Fruit fly (Drosophila melanogaster) whole organism, adult: Measurements from ENCODE around the gene ncd.

Experiments
- CG11617 ChIP-seq: fragments of 200-800 bp; sonication (Bioruptor generic); optimal IDR thresholded peaks from 2 replicates; lab custom pipeline; 2017; ENCODE audit warnings: mild to moderate bottlenecking, missing biosample characterization, missing genetic modification reagents, missing genetic modification characterization
- CG12768 ChIP-seq: fragments of 200-800 bp; sonication (Bioruptor generic); optimal IDR thresholded peaks from 2 replicates; lab custom pipeline; 2017; ENCODE audit warnings: missing biosample characterization, missing genetic modification characterization, mild to moderate bottlenecking, moderate library complexity, missing genetic modification reagents
- CG14711 ChIP-seq: fragments of 200-800 bp; sonication (Bioruptor generic); optimal IDR thresholded peaks from 2 replicates; lab custom pipeline; 2018; ENCODE audit warnings: missing biosample characterization, mild to moderate bottlenecking, missing genetic modification characterization, moderate library complexity
- CG1620 ChIP-seq: fragments of 200-800 bp; sonication (Bioruptor generic); optimal IDR thresholded peaks from 2 replicates; lab custom pipeline; 2016; ENCODE audit warnings: missing biosample characterization, missing genetic modification characterization
- CG33017 ChIP-seq: fragments of 200-800 bp; sonication (Bioruptor generic); optimal IDR thresholded peaks from 2 replicates; lab custom pipeline; 2018; ENCODE audit warnings: missing biosample characterization, mild to moderate bottlenecking, missing genetic modification characterization, moderate library complexity
- CG5204 ChIP-seq: fragments of 200-800 bp; sonication (Bioruptor generic); optimal IDR thresholded peaks from 2 replicates; lab custom pipeline; 2016; ENCODE audit warnings: missing biosample characterization, missing genetic modification characterization
- CG7045 ChIP-seq: fragments of 200-800 bp; sonication (Bioruptor generic); optimal IDR thresholded peaks from 2 replicates; lab custom pipeline; 2017; ENCODE audit warnings: missing biosample characterization, mild to moderate bottlenecking, missing genetic modification characterization
- CG7101 ChIP-seq: fragments of 200-800 bp; sonication (Bioruptor generic); optimal IDR thresholded peaks from 2 replicates; lab custom pipeline; 2018; ENCODE audit warnings: missing biosample characterization, mild to moderate bottlenecking, missing genetic modification characterization, moderate library complexity
- Clk ChIP-seq: fragments of 200-800 bp; sonication (Bioruptor generic); optimal IDR thresholded peaks from 2 replicates; lab custom pipeline; 2017; ENCODE audit warnings: missing biosample characterization, missing genetic modification characterization
- Crg-1 ChIP-seq: fragments of 200-800 bp; sonication (Bioruptor generic); optimal IDR thresholded peaks from 2 replicates; lab custom pipeline; 2016; ENCODE audit warnings: missing biosample characterization, missing genetic modification characterization
- Hr96 ChIP-seq: fragments of 200-800 bp; sonication (Bioruptor generic); optimal IDR thresholded peaks from 2 replicates; lab custom pipeline; 2016; ENCODE audit warnings: missing biosample characterization, missing genetic modification characterization
- Mnt ChIP-seq: fragments of 200-800 bp; sonication (Bioruptor generic); optimal IDR thresholded peaks from 2 replicates; lab custom pipeline; 2016; ENCODE audit warnings: missing biosample characterization, mild to moderate bottlenecking, missing genetic modification characterization
- bab1 ChIP-seq: fragments of 200-800 bp; sonication (Bioruptor generic); optimal IDR thresholded peaks from 3 replicates; lab custom pipeline; 2019; ENCODE audit warnings: missing biosample characterization, mild to moderate bottlenecking, missing genetic modification characterization, moderate library complexity
- cic ChIP-seq: fragments of 200-800 bp; sonication (Bioruptor generic); optimal IDR thresholded peaks from 2 replicates; lab custom pipeline; 2017; ENCODE audit warnings: missing biosample characterization, mild to moderate bottlenecking, missing genetic modification characterization, moderate library complexity
- cnc ChIP-seq, 2 experiments: fragments of >200 bp; optimal IDR thresholded peaks; 2 replicates each; lab custom pipeline; 2017
- kay ChIP-seq: fragments of 200-800 bp; sonication (Bioruptor generic); peaks from one replicate; lab custom pipeline; 2016; ENCODE audit warnings: missing biosample characterization, missing genetic modification characterization, borderline replicate concordance
- ovo ChIP-seq: fragments of 200-800 bp; sonication (Bioruptor generic); optimal IDR thresholded peaks from 2 replicates; lab custom pipeline; 2016; ENCODE audit warnings: missing biosample characterization, missing genetic modification characterization
- pad ChIP-seq: fragments of 200-800 bp; sonication (Bioruptor generic); optimal IDR thresholded peaks from 3 replicates; lab custom pipeline; 2017; ENCODE audit warnings: missing biosample characterization, missing genetic modification characterization, mild to moderate bottlenecking, moderate library complexity, missing genetic modification reagents
- tj ChIP-seq: fragments of 200-800 bp; sonication (Bioruptor generic); optimal IDR thresholded peaks from 3 replicates; lab custom pipeline; 2017; ENCODE audit warnings: missing biosample characterization, mild to moderate bottlenecking, missing genetic modification characterization, moderate library complexity
- toe ChIP-seq: fragments of 200-800 bp; sonication (Bioruptor generic); optimal IDR thresholded peaks from 2 replicates; lab custom pipeline; 2016; ENCODE audit warnings: missing biosample characterization, missing genetic modification characterization

The ncd gene

dm6 chr3R:29767236-29767635, 39.7 kb downstream of the ncd start:
- TF ChIP-seq Mnt (GFP tag; lab: Kevin White, UChicago) (no peak), ovo (no peak), CG14711 (tag; lab: Kevin White, UChicago) (no peak), CG11617 (GFP tag; lab: Kevin White, UChicago) (no peak), tj (no peak), CG7101 (no peak)

- TF ChIP-seq ovo = no peak
- peak; percentile 53 for TF ChIP-seq kay (GFP tag; lab: Kevin White, UChicago)
- TF ChIP-seq Hr96 (GFP tag; lab: Kevin White, UChicago) = peak; percentile 2
- peak; percentile 60 for TF ChIP-seq CG12768 (GFP tag; lab: Kevin White, UChicago)
Observed at dm6 chr3R:29765267-29766095, 41.4 kb downstream of the ncd start, which contains the start of gene kay. Gene kay, plus strand, starts transcription at chr3R:29765995.

dm6 chr3R:29764249-29765042, 42.5 kb downstream of the ncd start:
- TF ChIP-seq CG1620 (GFP tag; lab: Kevin White, UChicago) (no peak), tj (peak; percentile 76), kay (GFP tag; lab: Kevin White, UChicago) (peak; percentile 59), CG12768 (GFP tag; lab: Kevin White, UChicago) (peak; percentile 31), CG5204 (no peak)

DNA sequence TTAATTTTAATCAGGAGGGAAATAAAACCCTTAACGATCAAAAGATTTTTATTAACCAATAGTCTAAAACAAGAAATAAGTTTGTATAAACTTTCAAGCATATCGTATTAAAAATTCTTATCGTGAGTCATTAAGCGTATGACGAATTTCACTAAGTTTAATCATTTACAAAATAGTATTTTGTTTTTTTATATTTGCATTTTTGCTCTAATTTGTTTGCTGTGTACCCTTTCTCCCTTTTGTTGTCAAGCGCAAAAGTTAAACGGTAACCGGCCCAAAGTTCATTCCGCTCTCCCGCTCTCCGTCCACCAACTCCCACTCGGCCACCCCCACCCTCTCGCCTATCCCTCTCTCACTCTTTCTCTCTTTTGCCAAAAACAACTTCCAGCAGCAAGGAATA, 43.1 kb downstream of the ncd start:
- no peak for TF ChIP-seq CG5204
- no peak for TF ChIP-seq cic (GFP tag; lab: Kevin White, UChicago)
- no peak for TF ChIP-seq CG12768 (GFP tag; lab: Kevin White, UChicago)

DNA sequence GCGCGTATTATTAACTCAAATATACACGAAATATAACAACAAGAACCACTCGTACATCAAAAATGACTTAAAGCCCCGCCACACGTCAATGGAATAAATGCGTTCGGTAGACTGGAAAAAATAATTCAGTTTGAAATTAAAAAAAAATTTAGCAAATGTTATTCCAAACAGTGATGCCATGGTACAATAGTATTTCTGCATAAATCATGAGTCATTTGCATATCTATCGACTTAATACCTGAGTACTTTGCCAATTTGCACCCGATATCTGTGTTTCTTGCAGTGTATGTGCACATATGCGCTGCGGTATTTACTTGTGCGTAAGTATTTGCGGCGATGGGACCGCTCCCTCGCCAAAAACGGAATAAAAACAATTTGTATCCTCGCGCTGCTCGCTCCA, 43.8 kb downstream of the ncd start:
- TF ChIP-seq tj (no peak), Mnt (GFP tag; lab: Kevin White, UChicago) (no peak), cic (GFP tag; lab: Kevin White, UChicago) (no peak), CG7045 (no peak), bab1 (GFP tag; lab: Kevin White, UChicago) (no peak), ovo (no peak)

DNA sequence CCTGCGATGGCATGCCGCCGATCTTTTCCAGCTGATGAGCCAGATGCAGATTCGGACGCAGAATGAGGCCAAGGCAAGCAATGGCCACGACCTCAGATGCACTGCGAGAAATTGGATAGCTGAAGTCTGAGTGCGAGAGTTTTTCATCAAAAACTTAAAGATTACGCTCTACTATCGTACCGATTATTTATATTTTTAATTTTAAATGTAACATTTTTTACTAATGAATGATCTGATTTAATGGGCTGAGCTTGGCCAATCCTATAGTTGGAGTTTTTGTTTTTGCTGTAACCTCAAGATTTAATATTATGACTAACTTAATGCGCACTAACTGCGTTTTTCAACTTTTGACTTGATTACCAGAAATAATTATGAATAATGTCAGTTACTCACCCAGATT, 44.6 kb downstream of the ncd start:
- TF ChIP-seq ovo (no peak), bab1 (GFP tag; lab: Kevin White, UChicago) (no peak), CG1620 (GFP tag; lab: Kevin White, UChicago) (no peak), Mnt (GFP tag; lab: Kevin White, UChicago) (no peak), pad (no peak), CG7045 (no peak), toe (GFP tag; lab: Kevin White, UChicago) (no peak)

DNA sequence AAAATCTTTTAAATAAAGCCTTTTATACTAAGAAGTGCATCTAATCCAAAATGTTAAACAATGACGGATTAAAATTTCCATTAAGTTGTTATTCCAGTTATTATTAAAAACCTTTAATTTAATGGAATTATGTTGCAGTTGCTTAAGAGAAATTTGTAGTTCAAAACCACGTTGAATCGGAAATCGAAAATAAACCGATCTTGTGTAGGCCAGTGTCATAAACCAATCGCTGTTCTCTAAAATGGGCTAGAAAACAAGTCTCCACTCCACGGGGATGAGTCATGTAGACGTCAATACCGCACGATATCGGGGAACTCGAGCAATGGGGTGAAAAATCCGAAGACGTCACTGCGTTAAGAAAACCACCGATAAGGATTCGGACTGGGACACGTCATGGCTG, 45.4 kb downstream of the ncd start:
- no peak for TF ChIP-seq toe (GFP tag; lab: Kevin White, UChicago)
- no peak for TF ChIP-seq pad
- no peak for TF ChIP-seq Mnt (GFP tag; lab: Kevin White, UChicago)
- no peak for TF ChIP-seq Hr96 (GFP tag; lab: Kevin White, UChicago)
- TF ChIP-seq kay (GFP tag; lab: Kevin White, UChicago) = peak; percentile 90
- no peak for TF ChIP-seq CG12768 (GFP tag; lab: Kevin White, UChicago)

DNA sequence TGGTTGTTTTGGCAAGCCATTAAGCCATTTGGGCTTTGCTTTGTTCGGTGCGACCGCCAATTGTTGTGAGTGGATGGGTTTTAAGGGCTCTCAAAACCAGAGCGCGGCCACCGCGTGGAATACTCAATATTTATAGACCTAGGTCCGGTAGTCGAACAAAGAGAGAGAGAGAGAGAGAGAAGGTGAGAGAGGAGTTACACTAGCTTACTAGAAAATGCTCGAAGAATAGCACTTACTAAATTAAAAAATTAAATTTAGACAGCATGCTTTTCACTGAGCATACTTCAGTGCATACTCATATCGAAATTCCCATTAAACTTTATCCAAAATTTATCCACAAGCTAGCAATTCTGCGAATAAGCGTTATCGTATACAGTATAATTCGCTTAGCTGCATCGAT, 46.9 kb downstream of the ncd start:
- TF ChIP-seq CG33017 (no peak), CG12768 (GFP tag; lab: Kevin White, UChicago) (no peak), CG5204 (no peak), Hr96 (GFP tag; lab: Kevin White, UChicago) (no peak), kay (GFP tag; lab: Kevin White, UChicago) (no peak), CG7101 (no peak), CG11617 (GFP tag; lab: Kevin White, UChicago) (no peak), bab1 (GFP tag; lab: Kevin White, UChicago) (no peak), toe (GFP tag; lab: Kevin White, UChicago) (no peak), cnc (optimal IDR thresholded peaks at IDR 0.05; lab: Kevin White, UChicago) (no peak), cic (GFP tag; lab: Kevin White, UChicago) (no peak), CG1620 (GFP tag; lab: Kevin White, UChicago) (no peak), pad (no peak), Crg-1 (GFP tag; lab: Kevin White, UChicago) (no peak), CG14711 (tag; lab: Kevin White, UChicago) (no peak), tj (no peak), ovo (no peak), Clk (GFP tag; lab: Kevin White, UChicago) (no peak), Mnt (GFP tag; lab: Kevin White, UChicago) (no peak)
